Fruit fly (Drosophila melanogaster) whole organism, embryonic: ENCODE measurements around the gene Pmm2.

Source experiments
- Antp ChIP-seq: fragments of 200-800 bp; sonication (Bioruptor generic); optimal IDR thresholded peaks from 3 replicates; lab custom pipeline; 2016; ENCODE audit warnings: missing biosample characterization, missing genetic modification characterization
- CG10431 ChIP-seq: fragments of 200-800 bp; sonication (Bioruptor generic); optimal IDR thresholded peaks from 3 replicates; lab custom pipeline; 2018; ENCODE audit warnings: missing biosample characterization, mild to moderate bottlenecking, missing genetic modification characterization
- CG12219 ChIP-seq: fragments of 200-800 bp; sonication (Bioruptor generic); optimal IDR thresholded peaks from 3 replicates; lab custom pipeline; 2018; ENCODE audit warnings: missing biosample characterization, mild to moderate bottlenecking, missing genetic modification characterization
- CG12236 ChIP-seq: fragments of 200-800 bp; sonication (Bioruptor generic); optimal IDR thresholded peaks from 2 replicates; lab custom pipeline; 2016; ENCODE audit warnings: missing biosample characterization, missing genetic modification characterization
- CG12659 ChIP-seq: fragments of 200-800 bp; sonication (Bioruptor generic); optimal IDR thresholded peaks from 3 replicates; lab custom pipeline; 2017; ENCODE audit warnings: mild to moderate bottlenecking, missing biosample characterization, missing genetic modification reagents, missing genetic modification characterization
- CG14667 ChIP-seq: fragments of 200-800 bp; sonication (Bioruptor generic); IDR thresholded peaks from 2 replicates; pipeline ENCODE4 v1.3.6; 2022; ENCODE audit warnings: missing biosample characterization, missing genetic modification characterization
- CG17802 ChIP-seq: fragments of 200-800 bp; sonication (Bioruptor generic); optimal IDR thresholded peaks from 2 replicates; lab custom pipeline; 2018; ENCODE audit warnings: missing biosample characterization, mild to moderate bottlenecking, missing genetic modification characterization, moderate library complexity
- CG17912 ChIP-seq: fragments of 200-800 bp; sonication (Bioruptor generic); optimal IDR thresholded peaks from 2 replicates; lab custom pipeline; 2018; ENCODE audit warnings: missing biosample characterization, mild to moderate bottlenecking, missing genetic modification characterization
- CG31441 ChIP-seq: fragments of 200-800 bp; sonication (Bioruptor generic); IDR thresholded peaks from 2 replicates; pipeline ENCODE4 v1.3.6; 2022; ENCODE audit warnings: missing biosample characterization, missing genetic modification characterization
- CG32532 ChIP-seq: fragments of 200-800 bp; sonication (Bioruptor generic); IDR thresholded peaks from 2 replicates; pipeline ENCODE4 v1.3.6; 2022; ENCODE audit warnings: missing biosample characterization, missing genetic modification characterization
- CG3726 ChIP-seq: fragments of 200-800 bp; sonication (Bioruptor generic); IDR thresholded peaks from 3 replicates; pipeline ENCODE4, ENCODE4 v1.3.6; 2022; ENCODE audit warnings: missing biosample characterization, missing genetic modification characterization
- CG4424 ChIP-seq: fragments of 200-800 bp; sonication (Bioruptor generic); optimal IDR thresholded peaks from 3 replicates; lab custom pipeline; 2016; ENCODE audit warnings: missing biosample characterization, missing genetic modification characterization
- CG4707 ChIP-seq: fragments of 200-800 bp; sonication (Bioruptor generic); optimal IDR thresholded peaks from 2 replicates; lab custom pipeline; 2018; ENCODE audit warnings: missing biosample characterization, mild to moderate bottlenecking, missing genetic modification characterization, moderate library complexity
- CG4854 ChIP-seq: fragments of 200-800 bp; sonication (Bioruptor generic); optimal IDR thresholded peaks from 2 replicates; lab custom pipeline; 2016; ENCODE audit warnings: missing biosample characterization, missing genetic modification characterization, inconsistent platforms
- CG6683 ChIP-seq: fragments of 200-800 bp; sonication (Bioruptor generic); optimal IDR thresholded peaks from 2 replicates; lab custom pipeline; 2017; ENCODE audit warnings: missing biosample characterization, mild to moderate bottlenecking, missing genetic modification characterization, missing genetic modification reagents
- CG6689 ChIP-seq: fragments of 200-800 bp; sonication (Bioruptor generic); IDR thresholded peaks from 2 replicates; pipeline ENCODE4 v1.3.6; 2022; ENCODE audit warnings: missing biosample characterization, missing genetic modification characterization
- CG6813 ChIP-seq: fragments of 200-800 bp; sonication (Bioruptor generic); optimal IDR thresholded peaks from 2 replicates; lab custom pipeline; 2017; ENCODE audit warnings: missing biosample characterization, missing genetic modification characterization, mild to moderate bottlenecking, moderate library complexity, missing genetic modification reagents
- Camta ChIP-seq: fragments of 200-800 bp; sonication (Bioruptor generic); optimal IDR thresholded peaks from 2 replicates; lab custom pipeline; 2016; ENCODE audit warnings: missing biosample characterization, missing genetic modification characterization
- D19B ChIP-seq: fragments of 200-800 bp; sonication (Bioruptor generic); optimal IDR thresholded peaks from 2 replicates; lab custom pipeline; 2017; ENCODE audit warnings: missing biosample characterization, mild to moderate bottlenecking, missing genetic modification characterization
- Deaf1 ChIP-seq: fragments of 200-800 bp; optimal IDR thresholded peaks from 3 replicates; lab custom pipeline; 2019; ENCODE audit warnings: missing biosample characterization, mild to moderate bottlenecking, missing genetic modification characterization, moderate library complexity
- Dek ChIP-seq: fragments of 200-800 bp; sonication (Bioruptor generic); optimal IDR thresholded peaks from 3 replicates; lab custom pipeline; 2019; ENCODE audit warnings: missing biosample characterization, mild to moderate bottlenecking, missing genetic modification characterization, moderate library complexity
- Dip2 ChIP-seq: fragments of 200-800 bp; sonication (Bioruptor generic); IDR thresholded peaks from 2 replicates; pipeline ENCODE4 v1.3.6; 2022; ENCODE audit warnings: missing biosample characterization, missing genetic modification characterization
- E2f2 ChIP-seq: fragments of 200-800 bp; sonication (Bioruptor generic); IDR thresholded peaks from 2 replicates; pipeline ENCODE4 v1.3.6; 2022; ENCODE audit warnings: missing biosample characterization, missing genetic modification characterization
- ERR ChIP-seq: fragments of 200-800 bp; sonication (Bioruptor generic); optimal IDR thresholded peaks from 2 replicates; lab custom pipeline; 2016; ENCODE audit warnings: missing biosample characterization, missing genetic modification characterization
- Fer2 ChIP-seq: fragments of 200-800 bp; sonication (Bioruptor generic); optimal IDR thresholded peaks from 2 replicates; lab custom pipeline; 2018; ENCODE audit warnings: missing biosample characterization, mild to moderate bottlenecking, missing genetic modification characterization, moderate library complexity
- HLHmδ ChIP-seq: fragments of 200-800 bp; sonication (Bioruptor generic); optimal IDR thresholded peaks from 2 replicates; lab custom pipeline; 2018; ENCODE audit warnings: missing biosample characterization, mild to moderate bottlenecking, missing genetic modification characterization, moderate library complexity
- Hmr ChIP-seq: fragments of 200-800 bp; sonication (Bioruptor generic); optimal IDR thresholded peaks from 3 replicates; lab custom pipeline; 2017; ENCODE audit warnings: mild to moderate bottlenecking, missing biosample characterization, missing genetic modification reagents, missing genetic modification characterization
- MESR4 ChIP-seq: fragments of 200-800 bp; sonication (Bioruptor generic); optimal IDR thresholded peaks from 2 replicates; lab custom pipeline; 2018; ENCODE audit warnings: missing biosample characterization, mild to moderate bottlenecking, missing genetic modification characterization, moderate library complexity
- Mrtf ChIP-seq: fragments of 200-800 bp; sonication (Bioruptor generic); IDR thresholded peaks from 3 replicates; pipeline ENCODE4 v1.3.6; 2022; ENCODE audit warnings: missing biosample characterization, missing genetic modification characterization
- NC2β ChIP-seq: fragments of 200-800 bp; sonication (Bioruptor generic); optimal IDR thresholded peaks from 2 replicates; lab custom pipeline; 2016; ENCODE audit warnings: missing biosample characterization, missing genetic modification characterization
- Optix ChIP-seq: fragments of 200-800 bp; sonication (Bioruptor generic); IDR thresholded peaks from 3 replicates; pipeline ENCODE4 v1.3.6; 2022; ENCODE audit warnings: missing biosample characterization, missing genetic modification characterization
- ab ChIP-seq: fragments of 200-800 bp; sonication (Bioruptor generic); optimal IDR thresholded peaks from 2 replicates; lab custom pipeline; 2016; ENCODE audit warnings: missing biosample characterization, missing genetic modification characterization
- cas ChIP-seq: fragments of 200-800 bp; sonication (Bioruptor generic); IDR thresholded peaks from 2 replicates; pipeline ENCODE4 v1.3.6; 2022; ENCODE audit warnings: missing biosample characterization, missing genetic modification characterization
- chif ChIP-seq, 2 experiments: fragments of 200-800 bp; sonication (Bioruptor generic); optimal IDR thresholded peaks; 3 replicates each; lab custom pipeline; 2016; ENCODE audit warnings: missing biosample characterization in 2 of 2, missing genetic modification characterization in 2 of 2
- da ChIP-seq: fragments of 200-800 bp; sonication (Bioruptor generic); optimal IDR thresholded peaks from 2 replicates; lab custom pipeline; 2016; ENCODE audit warnings: missing biosample characterization, missing genetic modification characterization
- esg ChIP-seq: fragments of 200-800 bp; sonication (Bioruptor generic); conservative IDR thresholded peaks from 2 replicates; pipeline ENCODE4 v1.3.6; 2022; ENCODE audit warnings: missing biosample characterization, missing genetic modification characterization
- eve ChIP-seq, 2 experiments: fragments of >200 bp; optimal IDR thresholded peaks; 2 replicates each; lab custom pipeline; 2017; ENCODE audit warnings: missing biosample characterization in 2 of 2, missing genetic modification characterization in 2 of 2
- fd96Cb ChIP-seq: fragments of 200-800 bp; sonication (Bioruptor generic); optimal IDR thresholded peaks from 2 replicates; lab custom pipeline; 2018; ENCODE audit warnings: missing biosample characterization, mild to moderate bottlenecking, missing genetic modification characterization, moderate library complexity
- gce ChIP-seq: fragments of 200-800 bp; sonication (Bioruptor generic); IDR thresholded peaks from 3 replicates; pipeline ENCODE4 v1.3.6; 2022; ENCODE audit warnings: missing biosample characterization, missing genetic modification characterization
- gsb ChIP-seq: fragments of 200-800 bp; sonication (Bioruptor generic); IDR thresholded peaks from 2 replicates; pipeline ENCODE4 v1.3.6; 2022; ENCODE audit warnings: missing biosample characterization, missing genetic modification characterization
- her ChIP-seq: fragments of 200-800 bp; sonication (Bioruptor generic); optimal IDR thresholded peaks from 2 replicates; lab custom pipeline; 2016; ENCODE audit warnings: missing biosample characterization, missing genetic modification characterization
- insv ChIP-seq, 2 experiments: fragments of 200-800 bp; sonication (Bioruptor generic); optimal IDR thresholded peaks; 3 replicates each; lab custom pipeline; 2016 to 2018; ENCODE audit warnings: missing biosample characterization in 2 of 2, missing genetic modification characterization in 2 of 2
- inv ChIP-seq: fragments of 200-800 bp; sonication (Bioruptor generic); IDR thresholded peaks from 2 replicates; pipeline ENCODE4 v1.3.6; 2022; ENCODE audit warnings: missing biosample characterization, missing genetic modification characterization; ENCODE audit not compliant: partially characterized antibody
- lbe ChIP-seq: fragments of 200-800 bp; sonication (Bioruptor generic); optimal IDR thresholded peaks from 2 replicates; lab custom pipeline; 2016; ENCODE audit warnings: missing biosample characterization, mild to moderate bottlenecking, missing genetic modification characterization
- lmd ChIP-seq: fragments of 200-800 bp; sonication (Bioruptor generic); IDR thresholded peaks from 2 replicates; pipeline ENCODE4 v1.3.6; 2022; ENCODE audit warnings: missing biosample characterization, missing genetic modification characterization
- pho ChIP-seq: fragments of 200-800 bp; sonication (Bioruptor generic); optimal IDR thresholded peaks from 2 replicates; lab custom pipeline; 2016; ENCODE audit warnings: missing biosample characterization, missing genetic modification characterization
- repo ChIP-seq: fragments of 200-800 bp; sonication (Bioruptor generic); optimal IDR thresholded peaks from 2 replicates; lab custom pipeline; 2016; ENCODE audit warnings: missing biosample characterization, missing genetic modification characterization
- sna ChIP-seq: fragments of 200-800 bp; sonication (Bioruptor generic); IDR thresholded peaks from 2 replicates; pipeline ENCODE4 v1.3.6; 2022; ENCODE audit warnings: missing biosample characterization, missing genetic modification characterization; ENCODE audit not compliant: partially characterized antibody
- stc ChIP-seq: fragments of 200-800 bp; sonication (Bioruptor generic); IDR thresholded peaks from 2 replicates; pipeline ENCODE4 v1.3.6; 2022; ENCODE audit warnings: missing biosample characterization, missing genetic modification characterization
- sug ChIP-seq: fragments of 200-800 bp; optimal IDR thresholded peaks from 2 replicates; lab custom pipeline; 2019; ENCODE audit warnings: missing biosample characterization, mild to moderate bottlenecking, missing genetic modification characterization, moderate library complexity
- vnd ChIP-seq: fragments of 200-800 bp; sonication (Bioruptor generic); IDR thresholded peaks from 3 replicates; pipeline ENCODE4 v1.3.6; 2022; ENCODE audit warnings: missing biosample characterization, missing genetic modification characterization; ENCODE audit not compliant: partially characterized antibody
- z ChIP-seq: fragments of 200-800 bp; sonication (Bioruptor generic); IDR thresholded peaks from 3 replicates; pipeline ENCODE4 v1.3.6; 2022; ENCODE audit warnings: missing biosample characterization, missing genetic modification characterization

The Pmm2 gene

DNA sequence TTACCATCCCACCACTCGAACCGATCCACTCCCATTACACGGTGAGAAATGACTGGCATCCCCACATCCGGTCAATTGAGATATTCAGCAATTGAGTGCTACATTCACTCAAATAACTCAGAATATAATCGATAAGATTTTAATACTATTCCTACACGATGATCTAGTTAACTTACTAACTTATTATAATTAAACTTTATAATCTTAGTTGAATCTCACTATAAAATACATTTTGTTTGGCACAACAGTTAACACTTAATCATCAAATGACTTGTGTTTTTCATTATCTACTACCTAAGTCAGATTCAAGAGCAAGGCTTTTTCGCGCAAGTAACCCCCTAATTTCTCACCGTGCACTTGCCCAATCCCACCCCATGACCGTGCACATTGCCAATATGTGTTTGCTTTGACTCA is 39.1 kb upstream of the Pmm2 start (continued):
- TF ChIP-seq eve (GFP tag; optimal IDR thresholded peaks at IDR 0.05; lab: Kevin White, UChicago) (no peak), da (GFP tag; lab: Kevin White, UChicago) (no peak), CG17912 (no peak), pho (GFP tag; lab: Kevin White, UChicago) (no peak), CG6689 (GFP tag; lab: Robert Waterston, UW) (0 out of 2 replicates have a peak, but pooled peaks have one; percentile 19), fd96Cb (tag; lab: Kevin White, UChicago) (peak; percentile 36), CG4707 (GFP tag; lab: Kevin White, UChicago) (no peak), stc (GFP tag; lab: Robert Waterston, UW) (no peak), CG6683 (no peak), inv (GFP tag; lab: Robert Waterston, UW) (no peak), CG3726 (GFP tag; lab: Robert Waterston, UW) (no peak), z (GFP tag; lab: Robert Waterston, UW) (peak; percentile 90), CG12659 (GFP tag; lab: Kevin White, UChicago) (peak; percentile 39), Dip2 (GFP tag; lab: Robert Waterston, UW) (no peak), CG10431 (no peak), vnd (GFP tag; lab: Robert Waterston, UW) (no peak), Optix (GFP tag; lab: Robert Waterston, UW) (no peak), Dek (tag; lab: Kevin White, UChicago) (no peak), repo (GFP tag; lab: Kevin White, UChicago) (no peak), NC2β (no peak), MESR4 (GFP tag; lab: Kevin White, UChicago) (no peak), D19B (GFP tag; lab: Kevin White, UChicago) (no peak), insv (GFP tag; optimal IDR thresholded peaks at IDR 0.05; lab: Kevin White, UChicago) (no peak), E2f2 (GFP tag; lab: Robert Waterston, UW) (no peak), Deaf1 (tag; lab: Kevin White, UChicago) (no peak), her (no peak), lmd (GFP tag; lab: Robert Waterston, UW) (no peak), gsb (GFP tag; lab: Robert Waterston, UW) (no peak), Camta (no peak), Fer2 (no peak), sug (peak; percentile 0), cas (GFP tag; lab: Robert Waterston, UW) (no peak), sna (GFP tag; lab: Robert Waterston, UW) (no peak), CG17802 (tag; lab: Kevin White, UChicago) (no peak), Mrtf (GFP tag; lab: Robert Waterston, UW) (0 out of 3 replicates have a peak, but pooled peaks have one; percentile 29), CG4854 (no peak), CG31441 (GFP tag; lab: Robert Waterston, UW) (no peak; the same call in 1 of the 2 replicates), ERR (GFP tag; lab: Kevin White, UChicago) (no peak), CG4424 (GFP tag; lab: Kevin White, UChicago) (no peak), CG12219 (GFP tag; lab: Kevin White, UChicago) (peak; percentile 47), CG6813 (peak; percentile 30), gce (GFP tag; lab: Robert Waterston, UW) (no peak), esg (GFP tag; lab: Robert Waterston, UW) (0 out of 2 replicates have a peak, but pooled peaks have one; percentile 19), Hmr (GFP tag; lab: Kevin White, UChicago) (no peak), CG14667 (0 out of 2 replicates have a peak, but pooled peaks have one; percentile 31), CG32532 (peak; percentile 4; the same call in 1 of the 2 replicates), HLHmδ (no peak), Antp (GFP tag; lab: Kevin White, UChicago) (no peak), chif (GFP tag; optimal IDR thresholded peaks at IDR 0.05; lab: Kevin White, UChicago) (peak in 1 of 2 experiments; percentile 12), CG12236 (GFP tag; lab: Kevin White, UChicago) (no peak), ab (no peak), lbe (GFP tag; lab: Kevin White, UChicago) (peak; percentile 71)
